Worm (Caenorhabditis elegans) whole organism, young adult: ENCODE measurements around the gene mec-10.

Source experiments
- B0035.1 ChIP-seq: sonication (generic microtip); optimal IDR thresholded peaks from 2 replicates; lab custom pipeline; 2016; ENCODE audit warnings: missing genetic modification characterization, mild to moderate bottlenecking, missing compliant biosample characterization, missing genotype, missing genetic modification reagents
- B0261.1 ChIP-seq: sonication (generic microtip); optimal IDR thresholded peaks from 2 replicates; lab custom pipeline; 2016; ENCODE audit warnings: mild to moderate bottlenecking, missing genetic modification characterization, moderate library complexity, missing compliant biosample characterization
- F57C9.4 ChIP-seq: sonication (generic microtip); optimal IDR thresholded peaks from 2 replicates; lab custom pipeline; 2017; ENCODE audit warnings: mild to moderate bottlenecking, missing genetic modification characterization, missing compliant biosample characterization
- ccch-3 ChIP-seq: fragments of 200-800 bp; sonication (Bioruptor generic); optimal IDR thresholded peaks from 2 replicates; lab custom pipeline; 2018; ENCODE audit warnings: mild to moderate bottlenecking, missing genetic modification characterization, missing compliant biosample characterization
- egl-18 ChIP-seq: fragments of 200-800 bp; sonication (Bioruptor generic); IDR thresholded peaks from 2 replicates; pipeline ENCODE4 v1.3.6; 2022; ENCODE audit warnings: missing genetic modification reagents, missing genetic modification characterization, missing compliant biosample characterization
- lin-35 ChIP-seq, 3 experiments: fragments of 150-350 bp in 2 of 3; sonication (generic microtip) in 1 of 3; optimal IDR thresholded peaks; 2 replicates each; lab custom pipeline; 2014 to 2018; ENCODE audit warnings: missing biosample characterization in 3 of 3, missing genetic modification characterization in 3 of 3, missing genetic modification reagents in 3 of 3
- nfya-1 ChIP-seq: sonication (generic microtip); optimal IDR thresholded peaks from 2 replicates; lab custom pipeline; 2017; ENCODE audit warnings: antibody characterized with exemption, missing compliant biosample characterization, missing genetic modification characterization, borderline replicate concordance; ENCODE audit not compliant: insufficient read depth
- pbrm-1 ChIP-seq: fragments of 200-800 bp; sonication (Bioruptor generic); IDR thresholded peaks from 2 replicates; pipeline ENCODE4 v1.3.6; 2022; ENCODE audit warnings: missing genetic modification reagents, missing genetic modification characterization, missing compliant biosample characterization
- somi-1 ChIP-seq: fragments of 200-800 bp; sonication (Bioruptor generic); optimal IDR thresholded peaks from 2 replicates; lab custom pipeline; 2018; ENCODE audit warnings: mild to moderate bottlenecking, missing genetic modification characterization, missing compliant biosample characterization

DNA sequence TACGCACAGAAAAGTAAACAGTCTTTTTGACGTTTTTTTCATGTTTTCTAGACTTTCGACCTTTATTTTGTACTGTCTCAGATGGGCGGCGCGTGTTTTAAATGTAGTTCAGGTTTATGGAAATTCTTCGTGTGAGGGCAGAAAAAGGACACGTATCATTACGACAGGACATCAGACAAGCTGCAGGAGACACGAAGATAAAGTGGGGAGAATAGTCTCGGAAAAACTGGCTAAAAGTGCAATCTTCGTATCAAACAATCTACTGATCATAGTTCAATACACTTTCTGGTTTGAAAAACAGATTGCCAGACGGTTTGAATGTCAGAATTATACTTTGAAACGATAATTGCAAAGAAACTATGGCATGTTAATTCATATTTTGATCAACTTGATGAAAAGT is 15.3 kb upstream of the mec-10 start:
- TF ChIP-seq B0261.1 (tag; lab: Kevin White, UChicago) (no peak), egl-18 (GFP tag; lab: Robert Waterston, UW) (no peak), F57C9.4 (tag; lab: Kevin White, UChicago) (no peak), B0035.1 (tag; lab: Kevin White, UChicago) (no peak), lin-35 (GFP tag; optimal IDR thresholded peaks at IDR 0.05; lab: Kevin White, UChicago) (no peak), ccch-3 (GFP tag; lab: Kevin White, UChicago) (no peak), somi-1 (GFP tag; lab: Kevin White, UChicago) (no peak), pbrm-1 (GFP tag; lab: Robert Waterston, UW) (no peak), nfya-1 (no peak)
